Worm (Caenorhabditis elegans) whole organism, L4 larva: ENCODE results near the gene ZK632.10.

Experiments
- Y48G9A.11 ChIP-seq: fragments of 200-800 bp; sonication (Bioruptor generic); IDR thresholded peaks from 2 replicates; pipeline ENCODE4 v1.3.6; 2022; ENCODE audit warnings: missing genetic modification reagents, missing genetic modification characterization, missing compliant biosample characterization
- aly-2 ChIP-seq: sonication (generic microtip); optimal IDR thresholded peaks from 2 replicates; lab custom pipeline; 2018; ENCODE audit warnings: missing biosample characterization, missing genetic modification characterization
- ceh-82 ChIP-seq: sonication (generic microtip); optimal IDR thresholded peaks from 2 replicates; lab custom pipeline; 2017; ENCODE audit warnings: missing biosample characterization, missing genetic modification characterization
- dve-1 ChIP-seq: sonication (generic microtip); optimal IDR thresholded peaks from 2 replicates; lab custom pipeline; 2017; ENCODE audit warnings: antibody characterized with exemption, mild to moderate bottlenecking, missing genetic modification characterization, missing compliant biosample characterization; ENCODE audit not compliant: insufficient read depth
- fos-1 ChIP-seq: fragments of 150-350 bp; optimal IDR thresholded peaks from 2 replicates; lab custom pipeline; 2014; ENCODE audit warnings: missing biosample characterization, missing genetic modification characterization
- nhr-25 ChIP-seq: sonication (generic microtip); optimal IDR thresholded peaks from 2 replicates; lab custom pipeline; 2017; ENCODE audit warnings: missing genetic modification characterization, mild to moderate bottlenecking, missing compliant biosample characterization, antibody characterized with exemption, moderate library complexity, borderline replicate concordance; ENCODE audit not compliant: insufficient read depth
- nhr-28 ChIP-seq: fragments of 150-350 bp; optimal IDR thresholded peaks from 2 replicates; lab custom pipeline; 2014; ENCODE audit warnings: missing biosample characterization, missing genetic modification characterization
- nhr-6 ChIP-seq: fragments of 150-350 bp; optimal IDR thresholded peaks from 2 replicates; lab custom pipeline; 2014; ENCODE audit warnings: missing biosample characterization, missing genetic modification characterization
- nhr-77 ChIP-seq: fragments of 150-350 bp; optimal IDR thresholded peaks from 2 replicates; lab custom pipeline; 2014; ENCODE audit warnings: missing biosample characterization, missing genetic modification characterization
- set-16 ChIP-seq: fragments of 200-800 bp; sonication (Bioruptor generic); IDR thresholded peaks from 2 replicates; pipeline ENCODE4 v1.3.6; 2022; ENCODE audit warnings: missing genetic modification reagents, missing genetic modification characterization, missing compliant biosample characterization
- skn-1 ChIP-seq: fragments of 150-350 bp; optimal IDR thresholded peaks from 2 replicates; lab custom pipeline; 2014; ENCODE audit warnings: missing biosample characterization, missing genetic modification characterization
- zfp-3 ChIP-seq: fragments of 200-800 bp; sonication (Bioruptor generic); conservative IDR thresholded peaks from 2 replicates; pipeline ENCODE4 v1.3.6; 2022; ENCODE audit warnings: missing genetic modification reagents, missing genetic modification characterization, missing compliant biosample characterization

DNA sequence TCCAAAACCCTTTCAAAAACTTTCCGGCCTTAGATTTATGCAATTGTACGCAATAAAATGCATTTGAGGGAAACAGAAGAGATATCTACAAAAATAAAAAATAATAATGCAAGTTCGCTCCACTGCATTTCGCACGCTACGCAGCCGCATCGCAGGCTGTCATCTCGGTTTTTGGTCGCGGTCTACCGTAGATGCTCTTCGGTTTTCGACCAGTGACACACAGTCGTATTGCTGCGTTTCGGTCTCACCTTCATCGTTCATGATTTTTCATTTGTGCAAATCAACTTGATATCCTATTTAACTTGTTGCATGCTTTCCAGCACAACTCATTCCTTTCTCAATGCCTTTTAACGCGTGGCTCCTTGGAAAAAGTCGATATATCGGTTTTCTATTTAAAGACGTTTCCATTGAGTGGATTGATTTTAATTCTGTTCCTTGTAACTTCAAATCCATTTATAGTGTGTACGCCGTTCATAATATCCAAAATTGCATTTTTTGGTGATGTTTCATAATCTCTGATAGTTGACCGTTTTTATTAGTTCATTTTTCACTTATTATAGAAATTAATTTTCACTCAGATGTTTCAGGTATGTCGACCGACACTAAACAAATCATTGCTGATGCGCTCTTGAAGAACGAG, 46.7 kb downstream of the ZK632.10 start, which contains the start of gene vha-1:
- peak; percentile 66 for TF ChIP-seq nhr-25 (tag; lab: Kevin White, UChicago)
- no peak for TF ChIP-seq set-16 (GFP tag; lab: Robert Waterston, UW)
- peak; percentile 25 for TF ChIP-seq fos-1 (tag; lab: Kevin White, UChicago)
- TF ChIP-seq ceh-82: no peak
- no peak for TF ChIP-seq zfp-3
- peak; percentile 94 for TF ChIP-seq dve-1
- no peak for TF ChIP-seq aly-2 (tag; lab: Kevin White, UChicago)
- TF ChIP-seq nhr-28: peak; percentile 92
- TF ChIP-seq nhr-6: peak; percentile 89
- peak; percentile 4 for TF ChIP-seq skn-1
- no peak for TF ChIP-seq Y48G9A.11 (GFP tag; lab: Robert Waterston, UW)
- TF ChIP-seq nhr-77 (tag; lab: Kevin White, UChicago): peak; percentile 97
